Worm (Caenorhabditis elegans): Measurements from ENCODE around the gene mics-1.

ce11 chrV:10574197-10574596 is 3.9 kb downstream of the mics-1 start:
- TF ChIP-seq fkh-10 (GFP tag; optimal IDR thresholded peaks at IDR 0.05) (no peak), ceh-2 (tag; optimal IDR thresholded peaks at IDR 0.05) (no peak), che-1 (tag; optimal IDR thresholded peaks at IDR 0.05) (no peak)

Measured in whole organism, late embryonic.